Fruit fly (Drosophila melanogaster) whole organism, wandering third instar larva: ENCODE measurements around the gene CG14420.

Source experiments
- Abd-B ChIP-seq: fragments of >200 bp; optimal IDR thresholded peaks from 2 replicates; lab custom pipeline; 2017; ENCODE audit warnings: missing biosample characterization, missing genetic modification characterization
- CG32264 ChIP-seq: fragments of 200-800 bp; sonication (Bioruptor generic); optimal IDR thresholded peaks from 2 replicates; lab custom pipeline; 2016; ENCODE audit warnings: missing biosample characterization, missing genetic modification characterization
- CG9705 ChIP-seq: fragments of 200-800 bp; sonication (Bioruptor generic); optimal IDR thresholded peaks from 2 replicates; lab custom pipeline; 2018; ENCODE audit warnings: missing biosample characterization, mild to moderate bottlenecking, missing genetic modification characterization
- CrebA ChIP-seq: fragments of 200-800 bp; sonication (Bioruptor generic); optimal IDR thresholded peaks from 2 replicates; lab custom pipeline; 2016; ENCODE audit warnings: missing biosample characterization, mild to moderate bottlenecking, missing genetic modification characterization, borderline replicate concordance
- Dfd ChIP-seq: fragments of >200 bp; optimal IDR thresholded peaks from 2 replicates; lab custom pipeline; 2017; ENCODE audit warnings: missing biosample characterization, missing genetic modification characterization
- Dif ChIP-seq: fragments of 200-275, 200-300 bp; sonication (Bioruptor generic); optimal IDR thresholded peaks from 2 replicates; lab custom pipeline; 2018; ENCODE audit warnings: missing biosample characterization, missing genetic modification characterization; ENCODE audit not compliant: partially characterized antibody
- GATAd ChIP-seq: sonication (Bioruptor generic); optimal IDR thresholded peaks from 2 replicates; lab custom pipeline; 2016; ENCODE audit warnings: missing biosample characterization, missing genetic modification characterization
- HLH106 ChIP-seq: fragments of 200-800 bp; optimal IDR thresholded peaks from 3 replicates; lab custom pipeline; 2019; ENCODE audit warnings: missing biosample characterization, mild to moderate bottlenecking, missing genetic modification characterization, moderate library complexity
- Hr78 ChIP-seq: fragments of >200 bp; optimal IDR thresholded peaks from 2 replicates; lab custom pipeline; 2017; ENCODE audit warnings: missing biosample characterization, missing genetic modification characterization
- Hr83 ChIP-seq: fragments of 200-300 bp; sonication (Bioruptor generic); optimal IDR thresholded peaks from 2 replicates; lab custom pipeline; 2016; ENCODE audit warnings: missing biosample characterization, mild to moderate bottlenecking, missing genetic modification characterization, moderate library complexity; ENCODE audit not compliant: poor library complexity, severe bottlenecking
- Jra ChIP-seq: sonication (Bioruptor generic); optimal IDR thresholded peaks from 2 replicates; lab custom pipeline; 2016; ENCODE audit warnings: missing biosample characterization, missing genetic modification characterization
- Mio ChIP-seq: sonication (Bioruptor generic); optimal IDR thresholded peaks from 2 replicates; lab custom pipeline; 2016; ENCODE audit warnings: missing biosample characterization, missing genetic modification characterization
- Myc ChIP-seq: fragments of >200 bp; optimal IDR thresholded peaks from 2 replicates; lab custom pipeline; 2017
- N ChIP-seq: fragments of >200 bp; optimal IDR thresholded peaks from 2 replicates; lab custom pipeline; 2018; ENCODE audit warnings: missing biosample characterization, missing external identifiers, missing genetic modification characterization
- OdsH ChIP-seq: fragments of 200-800 bp; sonication (Bioruptor generic); optimal IDR thresholded peaks from 2 replicates; lab custom pipeline; 2016; ENCODE audit warnings: missing biosample characterization, mild to moderate bottlenecking, missing genetic modification characterization
- Sp1 ChIP-seq: fragments of 200-800 bp; sonication (Bioruptor generic); optimal IDR thresholded peaks from 3 replicates; lab custom pipeline; 2019; ENCODE audit warnings: missing biosample characterization, mild to moderate bottlenecking, missing genetic modification characterization, moderate library complexity
- Vsx2 ChIP-seq: fragments of 200-300, 225-300 bp; sonication (Bioruptor generic); optimal IDR thresholded peaks from 2 replicates; lab custom pipeline; 2018; ENCODE audit warnings: missing biosample characterization, missing genetic modification characterization; ENCODE audit not compliant: partially characterized antibody
- br ChIP-seq: fragments of 200-800 bp; sonication (Bioruptor generic); optimal IDR thresholded peaks from 2 replicates; lab custom pipeline; 2016; ENCODE audit warnings: missing biosample characterization, missing genetic modification characterization
- brk ChIP-seq: fragments of 200-800 bp; sonication (Bioruptor generic); optimal IDR thresholded peaks from 2 replicates; lab custom pipeline; 2016; ENCODE audit warnings: missing biosample characterization, mild to moderate bottlenecking, missing genetic modification characterization
- dl ChIP-seq, 2 experiments: fragments of 175-275, 200-275 bp in 1 of 2; fragments of 200-275 bp in 1 of 2; sonication (Bioruptor generic); optimal IDR thresholded peaks; lab custom pipeline; 2018; ENCODE audit warnings: mild to moderate bottlenecking in 2 of 2, missing biosample characterization in 2 of 2, missing genetic modification characterization in 2 of 2, moderate library complexity in 2 of 2; ENCODE audit not compliant: partially characterized antibody in 2 of 2, insufficient read depth in 1 of 2
- dmrt93B ChIP-seq: fragments of 200-800 bp; sonication (Bioruptor generic); optimal IDR thresholded peaks from 2 replicates; lab custom pipeline; 2018; ENCODE audit warnings: missing biosample characterization, mild to moderate bottlenecking, missing genetic modification characterization
- dsf ChIP-seq: sonication (Bioruptor generic); optimal IDR thresholded peaks from 2 replicates; lab custom pipeline; 2016; ENCODE audit warnings: missing biosample characterization, missing genetic modification characterization, borderline replicate concordance
- ey ChIP-seq: fragments of 200-800 bp; sonication (Bioruptor generic); optimal IDR thresholded peaks from 2 replicates; lab custom pipeline; 2016; ENCODE audit warnings: missing biosample characterization, missing genetic modification characterization
- foxo ChIP-seq, 2 experiments: fragments of 200-800 bp; sonication (Bioruptor generic); optimal IDR thresholded peaks; 2 replicates in 1 of 2; 3 replicates in 1 of 2; lab custom pipeline; 2016 to 2017; ENCODE audit warnings: missing biosample characterization in 2 of 2, missing genetic modification characterization in 2 of 2
- fru ChIP-seq: fragments of 200-800 bp; sonication (Bioruptor generic); optimal IDR thresholded peaks from 3 replicates; lab custom pipeline; 2016; ENCODE audit warnings: missing biosample characterization, mild to moderate bottlenecking, missing genetic modification characterization
- jim ChIP-seq: fragments of 175-275, 200-325 bp; sonication (Bioruptor generic); optimal IDR thresholded peaks from 2 replicates; lab custom pipeline; 2016; ENCODE audit warnings: missing biosample characterization, mild to moderate bottlenecking, missing genetic modification characterization
- lola ChIP-seq: fragments of >200 bp; optimal IDR thresholded peaks from 2 replicates; lab custom pipeline; 2017; ENCODE audit warnings: missing biosample characterization, missing genetic modification characterization
- pan ChIP-seq: fragments of >200 bp; optimal IDR thresholded peaks from 2 replicates; lab custom pipeline; 2017
- rgr ChIP-seq: fragments of 200-800 bp; sonication (Bioruptor generic); optimal IDR thresholded peaks from 3 replicates; lab custom pipeline; 2016; ENCODE audit warnings: missing biosample characterization, mild to moderate bottlenecking, missing genetic modification characterization
- sage ChIP-seq: fragments of 200-800 bp; sonication (Bioruptor generic); optimal IDR thresholded peaks from 2 replicates; lab custom pipeline; 2016; ENCODE audit warnings: missing biosample characterization, mild to moderate bottlenecking, missing genetic modification characterization
- sv ChIP-seq: fragments of 200-800 bp; sonication (Bioruptor generic); optimal IDR thresholded peaks from 3 replicates; lab custom pipeline; 2016; ENCODE audit warnings: missing biosample characterization, missing genetic modification characterization
- tai ChIP-seq: sonication (Bioruptor generic); optimal IDR thresholded peaks from 2 replicates; lab custom pipeline; 2016; ENCODE audit warnings: missing biosample characterization, missing genetic modification characterization

The CG14420 gene

DNA sequence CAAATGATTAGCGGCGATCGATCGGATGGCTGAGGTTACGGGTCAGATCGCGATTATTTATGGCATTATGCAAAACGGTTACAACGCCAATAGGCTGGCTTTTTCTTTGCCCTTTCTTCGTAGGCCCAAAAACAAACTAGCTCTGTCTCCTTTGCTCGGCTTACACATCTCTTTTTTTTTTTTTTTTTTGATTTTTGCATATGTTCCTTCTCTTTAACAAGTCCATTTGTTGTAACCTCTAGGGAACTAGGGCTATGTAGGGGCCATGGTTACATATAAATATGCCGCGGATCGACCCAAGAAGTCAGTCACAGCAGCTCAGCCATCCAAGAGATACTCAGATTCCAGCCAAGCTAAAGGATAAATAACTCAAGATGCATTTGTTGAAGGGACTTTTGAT, 2.5 kb downstream of the CG14420 start, which contains the start of gene CG14421:
Gene CG14421, plus strand, starts transcription at position 301 of the 400 bp plus-strand sequence.
- TF ChIP-seq N (GFP tag; lab: Kevin White, UChicago) = no peak
- TF ChIP-seq Abd-B = no peak
- TF ChIP-seq sage (GFP tag; lab: Kevin White, UChicago) = no peak
- TF ChIP-seq brk (GFP tag; lab: Kevin White, UChicago) = no peak
- no peak for TF ChIP-seq Hr78 (GFP tag; lab: Kevin White, UChicago)
- no peak for TF ChIP-seq rgr (GFP tag; lab: Kevin White, UChicago)
- no peak for TF ChIP-seq Jra (GFP tag; lab: Kevin White, UChicago)
- TF ChIP-seq lola (GFP tag; lab: Kevin White, UChicago) = no peak
- no peak for TF ChIP-seq tai (GFP tag; lab: Kevin White, UChicago)
- no peak for TF ChIP-seq CG32264
- no peak for TF ChIP-seq br
- TF ChIP-seq Dfd (GFP tag; lab: Kevin White, UChicago) = no peak
- no peak for TF ChIP-seq Dif (GFP tag; lab: Kevin White, UChicago)
- TF ChIP-seq sv (GFP tag; lab: Kevin White, UChicago) = no peak
- TF ChIP-seq CG9705 (GFP tag; lab: Kevin White, UChicago) = no peak

DNA sequence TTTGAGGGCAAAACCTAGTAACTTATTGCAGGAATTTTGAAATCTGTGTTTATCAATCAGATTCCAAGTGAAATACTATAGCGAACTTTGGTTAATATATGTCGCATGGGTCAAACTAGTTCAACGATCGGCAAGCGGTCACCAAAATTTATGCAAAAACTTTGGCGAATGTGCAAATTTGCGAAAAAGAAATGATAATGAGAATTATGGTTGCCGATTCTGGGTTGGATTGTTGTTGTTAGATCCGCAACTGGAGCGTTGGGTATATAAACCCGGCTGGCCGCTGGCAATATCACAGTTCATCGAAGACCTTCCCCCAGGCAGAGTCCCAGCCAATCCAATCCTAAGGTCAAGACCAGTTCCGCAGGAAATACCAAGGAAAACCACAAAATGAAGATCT, 4.4 kb downstream of the CG14420 start, which contains the start of gene CG14422:
Gene CG14422, plus strand, starts transcription at position 301 of the 400 bp plus-strand sequence.
- TF ChIP-seq sage (GFP tag; lab: Kevin White, UChicago) = no peak
- no peak for TF ChIP-seq jim
- TF ChIP-seq, all 38 proteins: peak for 0

DNA sequence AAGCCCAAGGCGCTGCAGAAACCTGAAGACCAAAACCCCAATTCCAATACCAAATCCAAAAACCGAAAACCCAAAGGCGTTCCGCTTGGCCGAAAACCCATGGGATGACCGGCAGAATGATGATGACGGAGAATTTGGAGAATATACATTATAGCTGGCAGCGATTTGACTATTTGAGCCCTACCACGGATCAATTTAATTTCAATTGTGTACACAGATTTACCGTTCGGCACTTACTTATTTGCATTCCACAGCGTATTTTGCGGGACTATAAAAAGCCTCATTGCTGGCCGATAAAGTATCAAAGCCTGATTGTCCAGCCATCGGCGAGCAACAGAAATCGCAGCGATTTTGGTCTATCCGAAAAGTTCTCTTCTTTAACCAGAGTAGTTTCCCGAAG, 6.4 kb downstream of the CG14420 start, which contains the start of gene CG14423:
Gene CG14423, plus strand, starts transcription at position 301 of the 400 bp plus-strand sequence.
- TF ChIP-seq dsf (GFP tag; lab: Kevin White, UChicago) = no peak
- no peak for TF ChIP-seq Mio (GFP tag; lab: Kevin White, UChicago)
- no peak for TF ChIP-seq jim
- TF ChIP-seq pan = no peak
- no peak for TF ChIP-seq CG32264
- TF ChIP-seq CG9705 (GFP tag; lab: Kevin White, UChicago) = no peak
- TF ChIP-seq dl (GFP tag; optimal IDR thresholded peaks at IDR 0.05; lab: Kevin White, UChicago; ENCODE audit: insufficient read depth in 1 of 2, partially characterized antibody in 2 of 2) = no peak
- TF ChIP-seq Vsx2 (GFP tag; lab: Kevin White, UChicago) = no peak
- TF ChIP-seq Myc (lab: Kevin White, UChicago) = no peak
- TF ChIP-seq dmrt93B (GFP tag; lab: Kevin White, UChicago) = no peak
- TF ChIP-seq tai (GFP tag; lab: Kevin White, UChicago) = no peak
- TF ChIP-seq HLH106 (tag; lab: Kevin White, UChicago) = no peak
- no peak for TF ChIP-seq fru (GFP tag; lab: Kevin White, UChicago)
- no peak for TF ChIP-seq lola (GFP tag; lab: Kevin White, UChicago)
- TF ChIP-seq ey = no peak
- no peak for TF ChIP-seq brk (GFP tag; lab: Kevin White, UChicago)
- no peak for TF ChIP-seq Sp1 (GFP tag; lab: Kevin White, UChicago)

DNA sequence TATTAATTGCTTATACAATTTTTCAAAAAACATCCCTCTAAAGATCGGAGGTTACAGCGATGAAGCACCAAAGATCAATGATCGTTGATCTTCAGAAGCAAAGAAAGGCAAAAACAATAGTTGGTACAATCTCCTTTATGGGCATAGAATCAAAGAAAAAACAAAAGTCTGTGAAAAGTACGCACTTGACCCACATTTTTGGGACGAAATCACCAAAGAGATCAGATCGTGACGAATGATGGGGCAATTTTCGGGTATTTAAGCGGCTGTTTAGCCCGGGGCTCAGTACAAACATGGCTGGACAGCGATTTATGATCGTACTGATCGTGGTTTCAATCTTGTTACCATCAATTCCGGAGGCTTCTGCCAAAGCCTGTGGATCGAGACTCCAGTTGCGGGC, 8.1 kb downstream of the CG14420 start, which contains the start of gene CG17959:
Gene CG17959, plus strand, starts transcription at position 301 of the 400 bp plus-strand sequence.
- no peak for TF ChIP-seq rgr (GFP tag; lab: Kevin White, UChicago)
- no peak for TF ChIP-seq fru (GFP tag; lab: Kevin White, UChicago)
- TF ChIP-seq brk (GFP tag; lab: Kevin White, UChicago) = no peak
- no peak for TF ChIP-seq sage (GFP tag; lab: Kevin White, UChicago)
- TF ChIP-seq Abd-B = no peak
- no peak for TF ChIP-seq sv (GFP tag; lab: Kevin White, UChicago)
- TF ChIP-seq GATAd (GFP tag; lab: Kevin White, UChicago) = no peak
- no peak for TF ChIP-seq dsf (GFP tag; lab: Kevin White, UChicago)
- no peak for TF ChIP-seq Dfd (GFP tag; lab: Kevin White, UChicago)
- no peak for TF ChIP-seq Hr78 (GFP tag; lab: Kevin White, UChicago)
- no peak for TF ChIP-seq OdsH (GFP tag; lab: Kevin White, UChicago)
- no peak for TF ChIP-seq CrebA (GFP tag; lab: Kevin White, UChicago)
- TF ChIP-seq ey = no peak
- no peak for TF ChIP-seq CG9705 (GFP tag; lab: Kevin White, UChicago)
- TF ChIP-seq Hr83 (GFP tag; lab: Kevin White, UChicago) = no peak
- TF ChIP-seq lola (GFP tag; lab: Kevin White, UChicago) = no peak
- TF ChIP-seq foxo (GFP tag; optimal IDR thresholded peaks at IDR 0.05; lab: Kevin White, UChicago) = no peak
- TF ChIP-seq dmrt93B (GFP tag; lab: Kevin White, UChicago) = no peak
- TF ChIP-seq Myc (lab: Kevin White, UChicago) = no peak
- TF ChIP-seq br = no peak
